Worm (Caenorhabditis elegans): ENCODE measurements around the gene nhr-178.

DNA sequence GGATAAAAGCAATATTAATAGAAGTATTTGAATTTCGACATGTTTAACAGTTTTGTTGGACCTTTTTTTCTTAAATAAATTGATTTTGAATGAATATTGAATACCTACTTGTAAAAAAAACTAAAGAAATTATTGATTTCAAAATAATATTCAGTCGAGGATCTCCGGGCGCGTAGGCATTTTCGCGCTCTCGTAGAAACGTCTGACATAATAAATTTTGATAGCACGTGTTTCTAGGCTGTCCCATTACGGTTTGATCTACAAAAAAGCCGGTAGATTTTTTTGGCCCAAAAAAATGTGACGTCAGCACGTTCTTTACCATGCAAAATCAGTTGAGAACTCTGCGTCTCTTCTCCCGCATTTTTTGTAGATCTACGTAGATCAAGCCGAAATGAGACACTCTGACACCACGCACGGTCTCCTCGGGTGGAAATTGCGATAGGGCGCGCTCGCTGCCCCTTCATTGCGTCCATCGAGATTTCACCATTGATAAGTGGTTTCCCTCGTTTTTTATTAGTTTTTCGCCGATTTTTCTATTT lies 13.1 kb downstream of the nhr-178 start:
- TF ChIP-seq nhr-23 (tag; optimal IDR thresholded peaks at IDR 0.05) (no peak), mab-5 (tag; optimal IDR thresholded peaks at IDR 0.05) (no peak), R02D3.7 (tag; optimal IDR thresholded peaks at IDR 0.05) (no peak), dmd-4 (tag; optimal IDR thresholded peaks at IDR 0.05) (no peak), egl-27 (tag; optimal IDR thresholded peaks at IDR 0.05) (no peak), lin-39 (tag; optimal IDR thresholded peaks at IDR 0.05) (no peak), nhr-11 (tag; optimal IDR thresholded peaks at IDR 0.05) (no peak), ceh-82 (tag; optimal IDR thresholded peaks at IDR 0.05) (no peak), skn-1 (tag; optimal IDR thresholded peaks at IDR 0.05) (no peak)
